Worm (Caenorhabditis elegans) whole organism, early embryonic: Measurements from ENCODE around the gene srd-66.

Experiments
- B0310.2 ChIP-seq: sonication (generic microtip); optimal IDR thresholded peaks from 2 replicates; lab custom pipeline; 2016; ENCODE audit warnings: mild to moderate bottlenecking, missing genetic modification characterization, missing compliant biosample characterization
- F13C5.2 ChIP-seq: sonication (generic microtip); optimal IDR thresholded peaks from 2 replicates; lab custom pipeline; 2017; ENCODE audit warnings: mild to moderate bottlenecking, missing genetic modification characterization, inconsistent platforms, missing compliant biosample characterization
- aly-1 ChIP-seq: sonication (generic microtip); optimal IDR thresholded peaks from 2 replicates; lab custom pipeline; 2016; ENCODE audit warnings: missing genetic modification characterization, missing compliant biosample characterization
- ama-1 ChIP-seq: fragments of 150-350 bp; optimal IDR thresholded peaks from 2 replicates; lab custom pipeline; 2014
- ceh-13 ChIP-seq: fragments of 200-800 bp; sonication (Bioruptor generic); optimal IDR thresholded peaks from 2 replicates; lab custom pipeline; 2018; ENCODE audit warnings: mild to moderate bottlenecking, missing genetic modification characterization, missing compliant biosample characterization
- ceh-36 ChIP-seq: sonication (generic microtip); optimal IDR thresholded peaks from 2 replicates; lab custom pipeline; 2016; ENCODE audit warnings: missing genetic modification characterization, inconsistent platforms, missing compliant biosample characterization
- ets-7 ChIP-seq: sonication (generic microtip); optimal IDR thresholded peaks from 2 replicates; lab custom pipeline; 2016; ENCODE audit warnings: missing genotype, missing genetic modification characterization, missing compliant biosample characterization
- flt-1 ChIP-seq: fragments of 200-800 bp; sonication (Bioruptor generic); IDR thresholded peaks from 2 replicates; pipeline ENCODE4 v1.3.6; 2022; ENCODE audit warnings: missing genetic modification characterization, missing compliant biosample characterization
- hmbx-1 ChIP-seq: sonication (generic microtip); optimal IDR thresholded peaks from 2 replicates; lab custom pipeline; 2016; ENCODE audit warnings: mild to moderate bottlenecking, missing genetic modification characterization, missing compliant biosample characterization
- hmg-4 ChIP-seq: fragments of 200-800 bp; sonication (Bioruptor generic); optimal IDR thresholded peaks from 2 replicates; lab custom pipeline; 2018; ENCODE audit warnings: mild to moderate bottlenecking, missing genetic modification characterization, missing compliant biosample characterization
- hnd-1 ChIP-seq: sonication (generic microtip); optimal IDR thresholded peaks from 2 replicates; lab custom pipeline; 2016; ENCODE audit warnings: missing genetic modification characterization, missing compliant biosample characterization
- pes-1 ChIP-seq: fragments of 200-800 bp; sonication (Bioruptor generic); IDR thresholded peaks from 2 replicates; pipeline ENCODE4 v1.3.6; 2022; ENCODE audit warnings: missing genetic modification reagents, missing genetic modification characterization, missing compliant biosample characterization
- scrt-1 ChIP-seq: fragments of 200-800 bp; sonication (Bioruptor generic); IDR thresholded peaks from 2 replicates; pipeline ENCODE4 v1.3.6; 2022; ENCODE audit warnings: missing genetic modification characterization, missing compliant biosample characterization
- sea-1 ChIP-seq: fragments of 200-800 bp; sonication (Bioruptor generic); conservative IDR thresholded peaks from 2 replicates; pipeline ENCODE4 v1.3.6; 2022; ENCODE audit warnings: missing genetic modification characterization, missing compliant biosample characterization
- tbx-11 ChIP-seq: fragments of 200-800 bp; sonication (Bioruptor generic); IDR thresholded peaks from 2 replicates; pipeline ENCODE4 v1.3.6; 2022; ENCODE audit warnings: missing genetic modification characterization, missing compliant biosample characterization
- tbx-37 ChIP-seq: fragments of 200-800 bp; sonication (Bioruptor generic); conservative IDR thresholded peaks from 2 replicates; pipeline ENCODE4 v1.3.6; 2022; ENCODE audit warnings: missing genetic modification reagents, missing genetic modification characterization, missing compliant biosample characterization
- tra-4 ChIP-seq: sonication (generic microtip); optimal IDR thresholded peaks from 2 replicates; lab custom pipeline; 2017; ENCODE audit warnings: missing genetic modification characterization, missing compliant biosample characterization

srd-66 gene

ce11 chrIII:1969802-1970201 lies 12.6 kb downstream of the srd-66 start, which contains the start of gene moa-1:
Gene moa-1, minus strand, starts transcription at chrIII:1969902.
- no peak for TF ChIP-seq B0310.2 (tag; lab: Kevin White, UChicago)
- TF ChIP-seq scrt-1: no peak
- TF ChIP-seq tra-4: no peak
- no peak for TF ChIP-seq hnd-1
- TF ChIP-seq hmbx-1 (tag; lab: Kevin White, UChicago): no peak
- TF ChIP-seq flt-1 (GFP tag; lab: Robert Waterston, UW): no peak
- TF ChIP-seq ama-1: no peak
- TF ChIP-seq F13C5.2 (tag; lab: Kevin White, UChicago): no peak
- TF ChIP-seq ets-7: no peak
- no peak for TF ChIP-seq ceh-36 (tag; lab: Kevin White, UChicago)
- no peak for TF ChIP-seq ceh-13
- no peak for TF ChIP-seq tbx-11
- TF ChIP-seq sea-1 (GFP tag; lab: Robert Waterston, UW): no peak
- no peak for TF ChIP-seq hmg-4 (GFP tag; lab: Kevin White, UChicago)
- TF ChIP-seq tbx-37 (GFP tag; lab: Robert Waterston, UW): no peak
- TF ChIP-seq aly-1 (tag; lab: Kevin White, UChicago): no peak
- TF ChIP-seq pes-1 (GFP tag; lab: Robert Waterston, UW): no peak

DNA sequence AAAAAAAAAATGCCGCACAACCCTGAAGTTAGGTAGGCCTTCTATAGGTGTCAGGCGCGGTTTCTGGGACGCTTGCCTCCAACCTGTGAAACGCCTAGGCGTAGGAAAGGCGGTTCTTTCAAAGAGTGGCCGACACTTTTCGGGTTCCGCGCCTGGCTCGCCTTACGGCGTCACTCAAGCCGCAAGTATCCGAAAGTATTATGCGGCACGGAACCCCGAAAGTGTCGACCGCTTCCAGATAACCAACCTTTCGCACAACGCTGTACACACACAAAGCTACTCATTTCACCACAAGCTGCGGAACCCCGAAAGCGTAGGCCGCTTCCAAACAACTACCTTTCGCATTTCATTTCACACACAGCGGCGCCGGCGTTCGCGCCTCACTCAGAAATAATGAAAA lies 19.3 kb downstream of the srd-66 start:
- TF ChIP-seq hmbx-1 (tag; lab: Kevin White, UChicago) (no peak), B0310.2 (tag; lab: Kevin White, UChicago) (no peak), tbx-37 (GFP tag; lab: Robert Waterston, UW) (no peak), sea-1 (GFP tag; lab: Robert Waterston, UW) (no peak), F13C5.2 (tag; lab: Kevin White, UChicago) (no peak), tbx-11 (no peak), flt-1 (GFP tag; lab: Robert Waterston, UW) (no peak), aly-1 (tag; lab: Kevin White, UChicago) (no peak)

- no peak for TF ChIP-seq ama-1
- TF ChIP-seq B0310.2 (tag; lab: Kevin White, UChicago): no peak
- no peak for TF ChIP-seq sea-1 (GFP tag; lab: Robert Waterston, UW)
- TF ChIP-seq hmg-4 (GFP tag; lab: Kevin White, UChicago): no peak
- no peak for TF ChIP-seq ceh-36 (tag; lab: Kevin White, UChicago)
- no peak for TF ChIP-seq scrt-1
- TF ChIP-seq tra-4: no peak
- no peak for TF ChIP-seq pes-1 (GFP tag; lab: Robert Waterston, UW)
- TF ChIP-seq tbx-37 (GFP tag; lab: Robert Waterston, UW): no peak
- no peak for TF ChIP-seq flt-1 (GFP tag; lab: Robert Waterston, UW)
- no peak for TF ChIP-seq F13C5.2 (tag; lab: Kevin White, UChicago)
- no peak for TF ChIP-seq hnd-1
- TF ChIP-seq aly-1 (tag; lab: Kevin White, UChicago): no peak
- TF ChIP-seq hmbx-1 (tag; lab: Kevin White, UChicago): no peak
Observed at ce11 chrIII:1962552-1962951, 19.9 kb downstream of the srd-66 start.

ce11 chrIII:1961895-1962506 lies 20.4 kb downstream of the srd-66 start, which contains the start of gene mboa-6:
Gene mboa-6, minus strand, starts transcription at chrIII:1961945.
- no peak for TF ChIP-seq tra-4
- TF ChIP-seq F13C5.2 (tag; lab: Kevin White, UChicago): peak; percentile 10

DNA sequence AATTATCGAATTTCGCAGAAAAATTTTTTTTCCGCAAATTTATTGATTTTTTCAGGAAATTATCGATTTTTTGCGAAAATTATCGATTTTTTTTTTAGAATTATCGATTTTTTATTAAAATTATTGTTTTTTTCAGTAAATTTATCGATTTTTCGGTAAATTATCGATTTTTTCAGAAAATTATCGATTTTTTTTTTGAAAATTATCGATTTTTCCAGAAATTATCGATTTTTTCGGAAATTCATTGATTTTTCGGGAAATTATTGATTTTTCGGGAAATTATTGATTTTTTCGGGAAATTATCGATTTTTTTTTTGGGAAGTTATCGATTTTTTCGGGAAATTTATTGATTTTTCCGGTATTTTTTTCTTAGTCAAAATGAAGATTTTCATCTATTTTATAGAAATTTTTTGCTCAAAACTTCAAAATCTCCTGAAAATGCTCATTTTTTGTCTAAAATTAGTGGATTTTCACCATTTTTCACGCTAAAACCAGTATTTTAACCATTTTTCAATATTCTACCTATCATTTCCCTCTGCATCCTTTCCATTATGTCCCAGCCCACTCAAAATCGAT lies 26.8 kb downstream of the srd-66 start:
- no peak for TF ChIP-seq scrt-1
- TF ChIP-seq hnd-1: no peak
- TF ChIP-seq tra-4: no peak
- no peak for TF ChIP-seq B0310.2 (tag; lab: Kevin White, UChicago)
- TF ChIP-seq aly-1 (tag; lab: Kevin White, UChicago): no peak
- no peak for TF ChIP-seq ama-1
- no peak for TF ChIP-seq hmg-4 (GFP tag; lab: Kevin White, UChicago)
- no peak for TF ChIP-seq ceh-36 (tag; lab: Kevin White, UChicago)

DNA sequence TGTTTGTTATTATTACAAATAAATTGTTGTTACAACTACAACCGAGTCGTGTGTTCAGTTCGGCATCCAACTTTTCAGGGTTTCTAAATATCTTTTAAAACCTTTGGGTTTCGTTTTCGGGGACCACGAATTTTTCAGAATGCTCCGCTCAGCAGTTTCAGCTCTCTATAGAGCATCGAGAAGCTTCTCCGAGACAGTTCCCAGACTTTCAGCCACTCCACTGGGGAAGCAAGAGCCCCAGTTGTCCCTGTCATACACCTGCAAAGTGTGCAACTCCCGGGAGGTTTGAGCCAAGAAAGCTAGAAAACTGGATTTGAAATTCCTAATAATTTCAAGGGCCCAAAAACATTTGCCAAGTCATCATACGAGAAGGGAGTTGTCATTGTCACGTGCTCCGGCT lies 31.1 kb downstream of the srd-66 start, which contains the start of gene F53A3.7:
TSS of gene F53A3.7 (plus strand) at position 139 of the 400 bp plus-strand sequence.
- TF ChIP-seq ceh-36 (tag; lab: Kevin White, UChicago) (no peak), ama-1 (peak; percentile 75)

- no peak for TF ChIP-seq ceh-13
- no peak for TF ChIP-seq hmbx-1 (tag; lab: Kevin White, UChicago)
- no peak for TF ChIP-seq scrt-1
- no peak for TF ChIP-seq B0310.2 (tag; lab: Kevin White, UChicago)
- no peak for TF ChIP-seq tbx-11
- no peak for TF ChIP-seq ama-1
- no peak for TF ChIP-seq hnd-1
- no peak for TF ChIP-seq sea-1 (GFP tag; lab: Robert Waterston, UW)
- TF ChIP-seq aly-1 (tag; lab: Kevin White, UChicago): no peak
- TF ChIP-seq pes-1 (GFP tag; lab: Robert Waterston, UW): no peak
- peak; percentile 55 for TF ChIP-seq flt-1 (GFP tag; lab: Robert Waterston, UW)
- TF ChIP-seq ceh-36 (tag; lab: Kevin White, UChicago): no peak
- TF ChIP-seq tra-4: peak; percentile 3
- peak; percentile 11 for TF ChIP-seq hmg-4 (GFP tag; lab: Kevin White, UChicago)
- TF ChIP-seq ets-7: no peak
- TF ChIP-seq F13C5.2 (tag; lab: Kevin White, UChicago): peak; percentile 75
- TF ChIP-seq tbx-37 (GFP tag; lab: Robert Waterston, UW): no peak
Observed at ce11 chrIII:1950236-1950635, 32.2 kb downstream of the srd-66 start, which contains the start of the genes polh-1 and rps-22. Gene polh-1, minus strand, starts transcription at chrIII:1950269. Gene rps-22, plus strand, starts transcription at chrIII:1950535.

DNA sequence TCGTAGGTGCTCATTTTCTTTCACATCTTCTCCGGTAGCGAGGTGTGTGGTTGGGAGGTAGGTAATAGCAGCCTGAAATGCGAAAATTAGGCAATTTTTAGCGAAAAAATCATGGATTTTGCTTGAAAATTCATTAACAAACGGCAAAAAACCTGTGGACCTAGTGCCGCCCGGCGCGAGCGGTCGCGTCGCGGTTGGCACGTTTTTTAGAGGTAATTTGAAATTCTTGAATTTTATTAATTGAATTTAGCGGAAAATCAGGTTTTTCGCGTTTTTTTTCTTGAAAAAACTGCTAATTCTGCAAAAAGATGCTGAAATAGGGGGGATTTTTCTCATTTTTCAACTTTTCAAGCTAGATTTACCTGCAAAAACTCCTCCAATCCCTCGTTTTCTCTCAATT lies 33.1 kb downstream of the srd-66 start:
- no peak for TF ChIP-seq ceh-13
- TF ChIP-seq ama-1: no peak
- TF ChIP-seq hmg-4 (GFP tag; lab: Kevin White, UChicago): no peak
- no peak for TF ChIP-seq ceh-36 (tag; lab: Kevin White, UChicago)
- TF ChIP-seq aly-1 (tag; lab: Kevin White, UChicago): no peak
- no peak for TF ChIP-seq tra-4
